Fruit fly (Drosophila melanogaster): Measurements from ENCODE around the gene mbf1.

The mbf1 gene

DNA sequence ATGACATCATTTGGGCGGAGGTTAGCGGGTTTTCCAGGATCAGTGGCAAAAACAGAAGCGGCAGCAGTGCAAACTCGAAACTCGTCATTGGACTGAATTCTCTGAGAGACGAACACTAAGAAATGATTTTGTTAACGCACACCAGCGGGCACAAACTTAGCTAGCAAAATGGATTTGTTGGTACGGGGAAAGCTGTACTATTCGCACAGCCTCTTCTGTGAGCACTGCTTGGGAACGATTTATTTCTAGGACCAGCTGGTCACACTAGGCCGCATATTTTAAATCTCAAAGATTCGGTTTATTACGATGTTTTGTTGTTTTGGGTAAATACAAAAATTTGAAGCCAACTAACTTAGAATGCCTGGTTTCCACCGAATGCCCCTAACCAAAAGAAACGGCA lies 34.9 kb downstream of the mbf1 start, which contains the start of gene CG4098 (continued):
- TF ChIP-seq CG4318 (GFP tag; optimal IDR thresholded peaks at IDR 0.05) (no peak), Ets21C (GFP tag; optimal IDR thresholded peaks at IDR 0.05) (peak; percentile 14), Smox (GFP tag; optimal IDR thresholded peaks at IDR 0.05) (peak; percentile 36), spab (GFP tag; optimal IDR thresholded peaks at IDR 0.05) (no peak), CG8319 (GFP tag; optimal IDR thresholded peaks at IDR 0.05) (no peak), acj6 (GFP tag; optimal IDR thresholded peaks at IDR 0.05) (peak; percentile 66), cyc (GFP tag; optimal IDR thresholded peaks at IDR 0.05) (peak; percentile 65), CG3032 (tag; optimal IDR thresholded peaks at IDR 0.05) (peak; percentile 53), Hr39 (GFP tag; optimal IDR thresholded peaks at IDR 0.05) (peak; percentile 70), OdsH (GFP tag; optimal IDR thresholded peaks at IDR 0.05) (peak; percentile 69), Hr38 (GFP tag; optimal IDR thresholded peaks at IDR 0.05) (peak; percentile 8), CG10669 (GFP tag; optimal IDR thresholded peaks at IDR 0.05) (peak; percentile 13), CG3919 (GFP tag; optimal IDR thresholded peaks at IDR 0.05) (peak; percentile 81), Gug (GFP tag; IDR thresholded peaks at IDR 0.05) (peak; percentile 31; the same call in 1 of the 2 replicates), esn (GFP tag; optimal IDR thresholded peaks at IDR 0.05) (peak; percentile 69), CG11294 (GFP tag; IDR thresholded peaks at IDR 0.05) (peak; percentile 45; the same call in 1 of the 2 replicates), eg (GFP tag; IDR thresholded peaks at IDR 0.05) (peak; percentile 87), vri (GFP tag; optimal IDR thresholded peaks at IDR 0.05) (peak; percentile 23), dac (GFP tag; optimal IDR thresholded peaks at IDR 0.05) (peak; percentile 38), CG6792 (GFP tag; optimal IDR thresholded peaks at IDR 0.05) (peak; percentile 44)

DNA sequence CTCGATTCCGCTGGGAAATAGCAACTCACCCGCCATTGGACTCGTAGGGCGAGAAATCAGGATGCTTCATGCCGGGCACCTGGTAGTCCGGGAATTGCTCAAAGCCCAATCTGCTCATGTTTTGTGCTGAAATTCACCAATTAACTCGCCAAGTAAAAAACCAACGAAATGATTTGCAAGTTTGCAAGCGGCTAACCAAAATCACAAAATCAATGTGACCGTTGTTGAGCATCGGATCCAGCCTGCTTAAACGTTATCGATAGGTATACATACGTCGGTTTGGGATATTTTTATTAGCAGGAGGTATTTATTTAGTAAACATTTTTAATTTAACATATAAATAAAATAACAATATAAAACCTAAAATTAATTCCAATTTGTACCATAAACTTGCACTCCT lies 36.0 kb downstream of the mbf1 start, which contains the start of gene Prosbeta6:
Gene Prosbeta6 (minus strand): TSS at position 218 of the 400 bp plus-strand sequence.
- TF ChIP-seq CG8632 (GFP tag; optimal IDR thresholded peaks at IDR 0.05): no peak

DNA sequence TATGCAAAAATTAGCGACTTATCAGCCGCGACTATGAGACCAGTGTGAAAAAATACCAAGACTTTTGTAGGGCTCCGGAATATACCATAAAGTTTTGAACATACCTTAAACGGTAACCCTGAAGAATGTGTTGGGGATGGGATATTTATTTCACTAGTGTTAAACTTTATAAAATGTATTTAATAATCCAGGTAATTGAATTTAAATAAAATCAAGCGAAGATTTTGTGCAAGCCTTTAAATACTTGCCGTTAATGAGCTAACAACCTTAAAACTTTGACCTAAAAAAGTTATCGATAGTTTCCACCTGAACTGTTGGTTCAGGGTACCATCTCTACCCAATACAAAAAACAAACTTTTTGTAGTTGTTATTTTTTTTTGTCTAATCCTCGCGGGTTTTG lies 37.9 kb downstream of the mbf1 start, which contains the start of gene CG4101:
Gene CG4101 (plus strand): TSS at position 335 of the 400 bp plus-strand sequence.
- TF ChIP-seq CG34406 (GFP tag; optimal IDR thresholded peaks at IDR 0.05): peak; percentile 80
- TF ChIP-seq CG8319 (GFP tag; optimal IDR thresholded peaks at IDR 0.05): peak; percentile 53
- TF ChIP-seq CG10669 (GFP tag; optimal IDR thresholded peaks at IDR 0.05): peak; percentile 69
- peak; percentile 88 for TF ChIP-seq Eip78C (GFP tag)
- TF ChIP-seq CG7368 (GFP tag; optimal IDR thresholded peaks at IDR 0.05): peak; percentile 53
- TF ChIP-seq Hr4 (GFP tag; optimal IDR thresholded peaks at IDR 0.05): peak; percentile 81
- peak; percentile 46 for TF ChIP-seq spab (GFP tag; optimal IDR thresholded peaks at IDR 0.05)
- peak; percentile 61; the same call in 1 of the 2 replicates for TF ChIP-seq CG11294 (GFP tag; IDR thresholded peaks at IDR 0.05)
- TF ChIP-seq Lpt (GFP tag; optimal IDR thresholded peaks at IDR 0.05): peak; percentile 31
- peak; percentile 85 for TF ChIP-seq lz (GFP tag; optimal IDR thresholded peaks at IDR 0.05)
- peak; percentile 74 for TF ChIP-seq Gug (GFP tag; IDR thresholded peaks at IDR 0.05)
- TF ChIP-seq OdsH (GFP tag; optimal IDR thresholded peaks at IDR 0.05): peak; percentile 84
- peak; percentile 73 for TF ChIP-seq CG6163 (GFP tag; IDR thresholded peaks at IDR 0.05)
- TF ChIP-seq svp (GFP tag): peak; percentile 93
- TF ChIP-seq CG6808 (GFP tag; optimal IDR thresholded peaks at IDR 0.05): peak; percentile 56
- TF ChIP-seq CG9139 (GFP tag; optimal IDR thresholded peaks at IDR 0.05): peak; percentile 16
- TF ChIP-seq topi (GFP tag; optimal IDR thresholded peaks at IDR 0.05): peak; percentile 74
- no peak for TF ChIP-seq CG6854 (GFP tag; optimal IDR thresholded peaks at IDR 0.05)
- peak; percentile 81 for TF ChIP-seq Sox102F (GFP tag; optimal IDR thresholded peaks at IDR 0.05)
- TF ChIP-seq fd85E (GFP tag; optimal IDR thresholded peaks at IDR 0.05): peak; percentile 10
- TF ChIP-seq CG8119 (GFP tag; IDR thresholded peaks at IDR 0.05): peak; percentile 65; the same call in 2 of the 3 replicates
- TF ChIP-seq CG10631 (GFP tag; optimal IDR thresholded peaks at IDR 0.05): peak; percentile 85
- TF ChIP-seq Ets96B (tag; optimal IDR thresholded peaks at IDR 0.05): peak; percentile 71
- TF ChIP-seq CG3032 (tag; optimal IDR thresholded peaks at IDR 0.05): peak; percentile 80
- peak; percentile 33 for TF ChIP-seq Blimp-1 (GFP tag; optimal IDR thresholded peaks at IDR 0.05)
- no peak for TF ChIP-seq Hr38 (GFP tag; optimal IDR thresholded peaks at IDR 0.05)
- TF ChIP-seq CG11902 (GFP tag; optimal IDR thresholded peaks at IDR 0.05): peak; percentile 49
- peak; percentile 76 for TF ChIP-seq achi (GFP tag; optimal IDR thresholded peaks at IDR 0.05)
- TF ChIP-seq Sox14 (GFP tag; optimal IDR thresholded peaks at IDR 0.05): peak; percentile 85
- TF ChIP-seq CG6276 (GFP tag; optimal IDR thresholded peaks at IDR 0.05): no peak
- peak; percentile 81 for TF ChIP-seq cyc (GFP tag; optimal IDR thresholded peaks at IDR 0.05)
- TF ChIP-seq CG4318 (GFP tag; optimal IDR thresholded peaks at IDR 0.05): no peak
- peak; percentile 42 for TF ChIP-seq fkh (GFP tag; optimal IDR thresholded peaks at IDR 0.05)
- TF ChIP-seq Sox15 (GFP tag; optimal IDR thresholded peaks at IDR 0.05): peak; percentile 59
- TF ChIP-seq CG32006 (GFP tag; optimal IDR thresholded peaks at IDR 0.05): peak; percentile 71
- TF ChIP-seq eg (GFP tag; IDR thresholded peaks at IDR 0.05): peak; percentile 84
- peak; percentile 80 for TF ChIP-seq acj6 (GFP tag; optimal IDR thresholded peaks at IDR 0.05)
- peak; percentile 90 for TF ChIP-seq esn (GFP tag; optimal IDR thresholded peaks at IDR 0.05)
- peak; percentile 79 for TF ChIP-seq CG3919 (GFP tag; optimal IDR thresholded peaks at IDR 0.05)

Measured in whole organism, prepupa.